Worm (Caenorhabditis elegans) whole organism, L1 larva: Measurements from ENCODE around the gene acbp-8.

Experiments used
- C04F5.9 ChIP-seq: sonication (generic microtip); optimal IDR thresholded peaks from 2 replicates; lab custom pipeline; 2016; ENCODE audit warnings: missing genetic modification characterization, missing compliant biosample characterization
- aha-1 ChIP-seq: fragments of 150-350 bp; optimal IDR thresholded peaks from 2 replicates; lab custom pipeline; 2014; ENCODE audit warnings: missing biosample characterization, missing genetic modification characterization
- egl-27 ChIP-seq, 2 experiments: fragments of 150-350 bp in 1 of 2; sonication (generic microtip); optimal IDR thresholded peaks; 3 replicates each; lab custom pipeline; 2017 to 2018; ENCODE audit warnings: missing biosample characterization in 2 of 2, missing genetic modification characterization in 2 of 2, missing genetic modification reagents in 2 of 2
- nhr-11 ChIP-seq: fragments of 150-350 bp; optimal IDR thresholded peaks from 2 replicates; lab custom pipeline; 2014; ENCODE audit warnings: missing biosample characterization, missing genetic modification characterization
- unc-30 ChIP-seq: sonication (generic microtip); optimal IDR thresholded peaks from 2 replicates; lab custom pipeline; 2017; ENCODE audit warnings: missing biosample characterization, missing genetic modification characterization
- ztf-11 ChIP-seq, 2 experiments: sonication (generic microtip); optimal IDR thresholded peaks; 2 replicates each; lab custom pipeline; 2016 to 2017; ENCODE audit warnings: missing genetic modification characterization in 2 of 2, missing biosample characterization in 1 of 2, missing compliant biosample characterization in 1 of 2

DNA sequence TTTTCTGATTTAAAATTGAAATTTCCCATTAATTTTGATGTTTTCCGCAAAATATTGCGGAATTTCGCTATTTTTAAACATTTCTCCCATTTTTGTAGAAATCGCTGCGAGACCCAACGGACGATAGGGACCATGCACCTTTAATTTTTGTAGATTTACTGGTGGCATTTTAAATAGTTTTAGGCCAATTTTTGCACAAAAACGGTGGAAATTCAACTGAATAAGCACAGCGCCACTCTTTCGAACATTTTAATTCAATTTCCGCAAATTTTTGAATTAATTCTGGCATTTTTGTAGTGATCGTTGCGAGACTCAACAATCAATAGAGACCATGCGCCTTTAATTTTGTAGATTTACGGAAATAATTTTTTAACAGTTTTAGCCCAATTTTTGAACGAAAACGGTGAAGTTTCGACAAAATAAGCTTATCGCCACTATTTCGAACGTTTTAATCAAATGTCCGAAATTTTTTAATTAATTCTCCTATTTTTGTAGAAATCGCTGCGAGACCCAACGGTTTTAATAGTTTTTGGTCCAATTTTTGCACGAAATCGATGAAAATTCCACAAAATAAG is 30.2 kb upstream of the acbp-8 start:
- TF ChIP-seq unc-30 (tag; lab: Kevin White, UChicago) (no peak), aha-1 (no peak), nhr-11 (tag; lab: Kevin White, UChicago) (no peak), C04F5.9 (no peak), ztf-11 (tag; optimal IDR thresholded peaks at IDR 0.05; lab: Kevin White, UChicago) (no peak), egl-27 (tag; optimal IDR thresholded peaks at IDR 0.05; lab: Kevin White, UChicago) (no peak)
